Worm (Caenorhabditis elegans) whole organism, young adult: ENCODE results near the gene lron-2.

Experiments
- B0336.3 ChIP-seq: fragments of 200-800 bp; sonication (Bioruptor generic); IDR thresholded peaks from 2 replicates; pipeline ENCODE4 v1.3.6; 2022; ENCODE audit warnings: missing genetic modification characterization, missing compliant biosample characterization
- C06A6.2 ChIP-seq: fragments of 200-800 bp; sonication (Bioruptor generic); conservative IDR thresholded peaks from 2 replicates; pipeline ENCODE4 v1.3.6; 2022; ENCODE audit warnings: missing genetic modification characterization, missing compliant biosample characterization
- F37B4.10 ChIP-seq: fragments of 200-800 bp; sonication (Bioruptor generic); IDR thresholded peaks from 2 replicates; pipeline ENCODE4 v1.3.6; 2022; ENCODE audit warnings: missing genetic modification characterization, missing compliant biosample characterization
- F52B5.7 ChIP-seq: sonication (generic microtip); optimal IDR thresholded peaks from 2 replicates; lab custom pipeline; 2016; ENCODE audit warnings: mild to moderate bottlenecking, missing genetic modification characterization, missing compliant biosample characterization
- K12H6.12 ChIP-seq: fragments of 200-800 bp; sonication (Bioruptor generic); optimal IDR thresholded peaks from 2 replicates; lab custom pipeline; 2018; ENCODE audit warnings: mild to moderate bottlenecking, missing genetic modification characterization, missing compliant biosample characterization
- T07F8.4 ChIP-seq: sonication (generic microtip); optimal IDR thresholded peaks from 2 replicates; lab custom pipeline; 2016; ENCODE audit warnings: mild to moderate bottlenecking, missing genetic modification characterization, moderate library complexity, missing compliant biosample characterization
- Y79H2A.3 ChIP-seq: fragments of 200-800 bp; sonication (Bioruptor generic); conservative IDR thresholded peaks from 2 replicates; pipeline ENCODE4 v1.3.6; 2022; ENCODE audit warnings: missing genetic modification reagents, missing genetic modification characterization, missing compliant biosample characterization
- Y95B8A.8 ChIP-seq: fragments of 200-800 bp; sonication (Bioruptor generic); IDR thresholded peaks from 2 replicates; pipeline ENCODE4 v1.3.6; 2022; ENCODE audit warnings: missing genetic modification reagents, missing genetic modification characterization, missing compliant biosample characterization
- akir-1 ChIP-seq: fragments of 200-800 bp; sonication (Bioruptor generic); optimal IDR thresholded peaks from 2 replicates; lab custom pipeline; 2018; ENCODE audit warnings: mild to moderate bottlenecking, missing genetic modification characterization, moderate library complexity, missing compliant biosample characterization
- aptf-2 ChIP-seq: fragments of 200-800 bp; sonication (Bioruptor generic); conservative IDR thresholded peaks from 2 replicates; pipeline ENCODE4 v1.3.6; 2022; ENCODE audit warnings: missing genetic modification reagents, missing genetic modification characterization, missing compliant biosample characterization
- attf-5 ChIP-seq: fragments of 200-800 bp; sonication (Bioruptor generic); optimal IDR thresholded peaks from 2 replicates; lab custom pipeline; 2018; ENCODE audit warnings: mild to moderate bottlenecking, missing genetic modification characterization, missing compliant biosample characterization
- attf-6 ChIP-seq: fragments of 200-800 bp; sonication (Bioruptor generic); IDR thresholded peaks from 2 replicates; pipeline ENCODE4 v1.3.6; 2022; ENCODE audit warnings: missing genetic modification reagents, missing genetic modification characterization, missing compliant biosample characterization
- dox-1 ChIP-seq: fragments of 200-800 bp; sonication (Bioruptor generic); IDR thresholded peaks from 2 replicates; pipeline ENCODE4 v1.3.6; 2022; ENCODE audit warnings: missing genetic modification reagents, missing genetic modification characterization, missing compliant biosample characterization
- egl-18 ChIP-seq: fragments of 200-800 bp; sonication (Bioruptor generic); IDR thresholded peaks from 2 replicates; pipeline ENCODE4 v1.3.6; 2022; ENCODE audit warnings: missing genetic modification reagents, missing genetic modification characterization, missing compliant biosample characterization
- egl-44 ChIP-seq: fragments of 200-800 bp; sonication (Bioruptor generic); IDR thresholded peaks from 2 replicates; pipeline ENCODE4 v1.3.6; 2022; ENCODE audit warnings: missing genetic modification reagents, missing genetic modification characterization, missing compliant biosample characterization
- egrh-3 ChIP-seq: fragments of 200-800 bp; sonication (Bioruptor generic); IDR thresholded peaks from 2 replicates; pipeline ENCODE4 v1.3.6; 2022; ENCODE audit warnings: missing genetic modification reagents, missing genetic modification characterization, missing compliant biosample characterization
- ekl-4 ChIP-seq: fragments of 200-800 bp; sonication (Bioruptor generic); IDR thresholded peaks from 2 replicates; pipeline ENCODE4 v1.3.6; 2022; ENCODE audit warnings: missing genetic modification reagents, missing genetic modification characterization, missing compliant biosample characterization
- gei-17 ChIP-seq: fragments of 200-800 bp; sonication (Bioruptor generic); optimal IDR thresholded peaks from 2 replicates; lab custom pipeline; 2018; ENCODE audit warnings: mild to moderate bottlenecking, missing genetic modification characterization, missing compliant biosample characterization
- hlh-26 ChIP-seq: fragments of 200-800 bp; sonication (Bioruptor generic); conservative IDR thresholded peaks from 2 replicates; pipeline ENCODE4 v1.3.6; 2022; ENCODE audit warnings: missing genetic modification reagents, missing genetic modification characterization, missing compliant biosample characterization
- hrde-1 ChIP-seq: sonication (generic microtip); optimal IDR thresholded peaks from 2 replicates; lab custom pipeline; 2016; ENCODE audit warnings: missing genetic modification characterization, mild to moderate bottlenecking, missing compliant biosample characterization, moderate library complexity, missing genotype, missing genetic modification reagents, borderline replicate concordance
- hsf-1 ChIP-seq: fragments of 200-800 bp; sonication (Bioruptor generic); IDR thresholded peaks from 2 replicates; pipeline ENCODE4 v1.3.6; 2022; ENCODE audit warnings: missing genetic modification reagents, missing genetic modification characterization, missing compliant biosample characterization
- madf-3 ChIP-seq: fragments of 200-800 bp; sonication (Bioruptor generic); IDR thresholded peaks from 2 replicates; pipeline ENCODE4 v1.3.6; 2022; ENCODE audit warnings: missing genetic modification reagents, missing genetic modification characterization, missing compliant biosample characterization
- mes-4 ChIP-seq: sonication (generic microtip); optimal IDR thresholded peaks from 2 replicates; lab custom pipeline; 2016; ENCODE audit warnings: missing genotype, missing genetic modification characterization, missing compliant biosample characterization
- nfya-1 ChIP-seq: sonication (generic microtip); optimal IDR thresholded peaks from 2 replicates; lab custom pipeline; 2017; ENCODE audit warnings: antibody characterized with exemption, missing compliant biosample characterization, missing genetic modification characterization, borderline replicate concordance; ENCODE audit not compliant: insufficient read depth
- nfya-2 ChIP-seq: fragments of 200-800 bp; sonication (Bioruptor generic); IDR thresholded peaks from 2 replicates; pipeline ENCODE4 v1.3.6; 2022; ENCODE audit warnings: missing genetic modification reagents, missing genetic modification characterization, missing compliant biosample characterization
- pbrm-1 ChIP-seq: fragments of 200-800 bp; sonication (Bioruptor generic); IDR thresholded peaks from 2 replicates; pipeline ENCODE4 v1.3.6; 2022; ENCODE audit warnings: missing genetic modification reagents, missing genetic modification characterization, missing compliant biosample characterization
- sdz-38 ChIP-seq: sonication (generic microtip); optimal IDR thresholded peaks from 2 replicates; lab custom pipeline; 2016; ENCODE audit warnings: missing genotype, missing genetic modification characterization, missing compliant biosample characterization
- snpc-4 ChIP-seq, 5 experiments: fragments of 150-350 bp in 1 of 5; sonication (generic microtip) in 4 of 5; optimal IDR thresholded peaks; 2 replicates each; lab custom pipeline; 2014 to 2018; ENCODE audit warnings: missing genetic modification characterization in 5 of 5, missing biosample characterization in 3 of 5, antibody characterized with exemption in 2 of 5, mild to moderate bottlenecking in 2 of 5, missing compliant biosample characterization in 2 of 5, missing genotype in 2 of 5, moderate library complexity in 2 of 5, missing genetic modification reagents in 1 of 5
- xnd-1 ChIP-seq: sonication (generic microtip); optimal IDR thresholded peaks from 2 replicates; lab custom pipeline; 2016; ENCODE audit warnings: missing genotype, missing genetic modification reagents, missing genetic modification characterization, missing compliant biosample characterization
- zfh-2 ChIP-seq: fragments of 200-800 bp; sonication (Bioruptor generic); conservative IDR thresholded peaks from 2 replicates; pipeline ENCODE4 v1.3.6; 2022; ENCODE audit warnings: missing genetic modification reagents, missing genetic modification characterization, missing compliant biosample characterization
- zim-3 ChIP-seq: sonication (generic microtip); optimal IDR thresholded peaks from 2 replicates; lab custom pipeline; 2017; ENCODE audit warnings: mild to moderate bottlenecking, missing genetic modification characterization, moderate library complexity, missing compliant biosample characterization
- ztf-22 ChIP-seq: fragments of 200-800 bp; sonication (Bioruptor generic); optimal IDR thresholded peaks from 2 replicates; lab custom pipeline; 2018; ENCODE audit warnings: mild to moderate bottlenecking, missing genetic modification characterization, moderate library complexity, missing compliant biosample characterization
- ztf-28 ChIP-seq: fragments of 200-800 bp; sonication (Bioruptor generic); IDR thresholded peaks from 2 replicates; pipeline ENCODE4 v1.3.6; 2022; ENCODE audit warnings: missing genetic modification reagents, missing genetic modification characterization, missing compliant biosample characterization
- ztf-3 ChIP-seq: fragments of 200-800 bp; sonication (Bioruptor generic); optimal IDR thresholded peaks from 2 replicates; lab custom pipeline; 2018; ENCODE audit warnings: mild to moderate bottlenecking, missing genetic modification characterization, missing compliant biosample characterization

The lron-2 gene

ce11 chrV:9273587-9273986, 13.8 kb downstream of the lron-2 start (continued):
- TF ChIP-seq attf-6 (GFP tag; lab: Robert Waterston, UW) (no peak), ekl-4 (GFP tag; lab: Robert Waterston, UW) (no peak)

- TF ChIP-seq zim-3 (tag; lab: Kevin White, UChicago) (no peak), nfya-1 (tag; lab: Kevin White, UChicago) (no peak), snpc-4 (GFP tag; optimal IDR thresholded peaks at IDR 0.05; lab: Kevin White, UChicago) (no peak), snpc-4 (tag; optimal IDR thresholded peaks at IDR 0.05; lab: Kevin White, UChicago) (no peak), ztf-22 (no peak), ztf-28 (GFP tag; lab: Robert Waterston, UW) (no peak), madf-3 (GFP tag; lab: Robert Waterston, UW) (no peak), K12H6.12 (tag; lab: Kevin White, UChicago) (no peak), aptf-2 (GFP tag; lab: Robert Waterston, UW) (no peak), ekl-4 (GFP tag; lab: Robert Waterston, UW) (no peak), hlh-26 (GFP tag; lab: Robert Waterston, UW) (no peak), F37B4.10 (GFP tag; lab: Robert Waterston, UW) (no peak), egrh-3 (GFP tag; lab: Robert Waterston, UW) (no peak), egl-44 (GFP tag; lab: Robert Waterston, UW) (no peak), mes-4 (no peak), attf-5 (GFP tag; lab: Kevin White, UChicago) (no peak), dox-1 (no peak), Y79H2A.3 (GFP tag; lab: Robert Waterston, UW) (no peak), pbrm-1 (GFP tag; lab: Robert Waterston, UW) (no peak), ztf-3 (GFP tag; lab: Kevin White, UChicago) (no peak)
Measured at ce11 chrV:9272624-9273023, 14.7 kb downstream of the lron-2 start.

- TF ChIP-seq zim-3 (tag; lab: Kevin White, UChicago) (no peak), gei-17 (no peak), zfh-2 (GFP tag; lab: Robert Waterston, UW) (no peak), nfya-2 (GFP tag; lab: Robert Waterston, UW) (no peak), egl-18 (GFP tag; lab: Robert Waterston, UW) (no peak), F52B5.7 (tag; lab: Kevin White, UChicago) (no peak), F37B4.10 (GFP tag; lab: Robert Waterston, UW) (no peak), akir-1 (GFP tag; lab: Kevin White, UChicago) (no peak), hrde-1 (tag; lab: Kevin White, UChicago) (no peak), C06A6.2 (GFP tag; lab: Robert Waterston, UW) (no peak), T07F8.4 (tag; lab: Kevin White, UChicago) (no peak), aptf-2 (GFP tag; lab: Robert Waterston, UW) (no peak), Y95B8A.8 (GFP tag; lab: Robert Waterston, UW) (no peak), xnd-1 (tag; lab: Kevin White, UChicago) (no peak), sdz-38 (tag; lab: Kevin White, UChicago) (no peak), madf-3 (GFP tag; lab: Robert Waterston, UW) (no peak), B0336.3 (no peak), hsf-1 (no peak)
Measured at ce11 chrV:9271835-9272234, 15.5 kb downstream of the lron-2 start.
